Worm (Caenorhabditis elegans) whole organism, early embryonic: ENCODE measurements around the gene B0564.2.

ENCODE experiments used
- B0310.2 ChIP-seq: sonication (generic microtip); optimal IDR thresholded peaks from 2 replicates; lab custom pipeline; 2016; ENCODE audit warnings: mild to moderate bottlenecking, missing genetic modification characterization, missing compliant biosample characterization
- F13C5.2 ChIP-seq: sonication (generic microtip); optimal IDR thresholded peaks from 2 replicates; lab custom pipeline; 2017; ENCODE audit warnings: mild to moderate bottlenecking, missing genetic modification characterization, inconsistent platforms, missing compliant biosample characterization
- aly-1 ChIP-seq: sonication (generic microtip); optimal IDR thresholded peaks from 2 replicates; lab custom pipeline; 2016; ENCODE audit warnings: missing genetic modification characterization, missing compliant biosample characterization
- ama-1 ChIP-seq: fragments of 150-350 bp; optimal IDR thresholded peaks from 2 replicates; lab custom pipeline; 2014
- ceh-13 ChIP-seq: fragments of 200-800 bp; sonication (Bioruptor generic); optimal IDR thresholded peaks from 2 replicates; lab custom pipeline; 2018; ENCODE audit warnings: mild to moderate bottlenecking, missing genetic modification characterization, missing compliant biosample characterization
- ceh-36 ChIP-seq: sonication (generic microtip); optimal IDR thresholded peaks from 2 replicates; lab custom pipeline; 2016; ENCODE audit warnings: missing genetic modification characterization, inconsistent platforms, missing compliant biosample characterization
- ets-7 ChIP-seq: sonication (generic microtip); optimal IDR thresholded peaks from 2 replicates; lab custom pipeline; 2016; ENCODE audit warnings: missing genotype, missing genetic modification characterization, missing compliant biosample characterization
- flt-1 ChIP-seq: fragments of 200-800 bp; sonication (Bioruptor generic); IDR thresholded peaks from 2 replicates; pipeline ENCODE4 v1.3.6; 2022; ENCODE audit warnings: missing genetic modification characterization, missing compliant biosample characterization
- hmbx-1 ChIP-seq: sonication (generic microtip); optimal IDR thresholded peaks from 2 replicates; lab custom pipeline; 2016; ENCODE audit warnings: mild to moderate bottlenecking, missing genetic modification characterization, missing compliant biosample characterization
- hmg-4 ChIP-seq: fragments of 200-800 bp; sonication (Bioruptor generic); optimal IDR thresholded peaks from 2 replicates; lab custom pipeline; 2018; ENCODE audit warnings: mild to moderate bottlenecking, missing genetic modification characterization, missing compliant biosample characterization
- hnd-1 ChIP-seq: sonication (generic microtip); optimal IDR thresholded peaks from 2 replicates; lab custom pipeline; 2016; ENCODE audit warnings: missing genetic modification characterization, missing compliant biosample characterization
- pes-1 ChIP-seq: fragments of 200-800 bp; sonication (Bioruptor generic); IDR thresholded peaks from 2 replicates; pipeline ENCODE4 v1.3.6; 2022; ENCODE audit warnings: missing genetic modification reagents, missing genetic modification characterization, missing compliant biosample characterization
- scrt-1 ChIP-seq: fragments of 200-800 bp; sonication (Bioruptor generic); IDR thresholded peaks from 2 replicates; pipeline ENCODE4 v1.3.6; 2022; ENCODE audit warnings: missing genetic modification characterization, missing compliant biosample characterization
- sea-1 ChIP-seq: fragments of 200-800 bp; sonication (Bioruptor generic); conservative IDR thresholded peaks from 2 replicates; pipeline ENCODE4 v1.3.6; 2022; ENCODE audit warnings: missing genetic modification characterization, missing compliant biosample characterization
- tbx-11 ChIP-seq: fragments of 200-800 bp; sonication (Bioruptor generic); IDR thresholded peaks from 2 replicates; pipeline ENCODE4 v1.3.6; 2022; ENCODE audit warnings: missing genetic modification characterization, missing compliant biosample characterization
- tbx-37 ChIP-seq: fragments of 200-800 bp; sonication (Bioruptor generic); conservative IDR thresholded peaks from 2 replicates; pipeline ENCODE4 v1.3.6; 2022; ENCODE audit warnings: missing genetic modification reagents, missing genetic modification characterization, missing compliant biosample characterization
- tra-4 ChIP-seq: sonication (generic microtip); optimal IDR thresholded peaks from 2 replicates; lab custom pipeline; 2017; ENCODE audit warnings: missing genetic modification characterization, missing compliant biosample characterization

The B0564.2 gene

ce11 chrIV:13080185-13080584 lies 27.3 kb upstream of the B0564.2 start:
- TF ChIP-seq ets-7 (tag; lab: Kevin White, UChicago) = no peak
- no peak for TF ChIP-seq tbx-37 (GFP tag; lab: Robert Waterston, UW)
- TF ChIP-seq scrt-1 (GFP tag; lab: Robert Waterston, UW) = no peak
- no peak for TF ChIP-seq sea-1 (GFP tag; lab: Robert Waterston, UW)
- no peak for TF ChIP-seq ceh-13
- TF ChIP-seq ceh-36 (tag; lab: Kevin White, UChicago) = no peak
- no peak for TF ChIP-seq hmg-4 (GFP tag; lab: Kevin White, UChicago)
- TF ChIP-seq hnd-1 (tag; lab: Kevin White, UChicago) = no peak
- no peak for TF ChIP-seq flt-1 (GFP tag; lab: Robert Waterston, UW)
- TF ChIP-seq hmbx-1 (tag; lab: Kevin White, UChicago) = no peak
- TF ChIP-seq B0310.2 (tag; lab: Kevin White, UChicago) = no peak
- TF ChIP-seq aly-1 = no peak
- TF ChIP-seq ama-1 (lab: Kevin White, UChicago) = no peak

ce11 chrIV:13080861-13081260 lies 26.6 kb upstream of the B0564.2 start:
- TF ChIP-seq ets-7 (tag; lab: Kevin White, UChicago) (no peak), tra-4 (no peak), hmg-4 (GFP tag; lab: Kevin White, UChicago) (no peak)

ce11 chrIV:13082106-13082505 lies 25.4 kb upstream of the B0564.2 start:
- TF ChIP-seq tbx-37 (GFP tag; lab: Robert Waterston, UW) = no peak
- no peak for TF ChIP-seq tra-4
- TF ChIP-seq ceh-36 (tag; lab: Kevin White, UChicago) = no peak
- TF ChIP-seq flt-1 (GFP tag; lab: Robert Waterston, UW) = no peak
- no peak for TF ChIP-seq B0310.2 (tag; lab: Kevin White, UChicago)
- no peak for TF ChIP-seq sea-1 (GFP tag; lab: Robert Waterston, UW)
- TF ChIP-seq scrt-1 (GFP tag; lab: Robert Waterston, UW) = no peak
- TF ChIP-seq ets-7 (tag; lab: Kevin White, UChicago) = no peak
- no peak for TF ChIP-seq aly-1
- no peak for TF ChIP-seq hmbx-1 (tag; lab: Kevin White, UChicago)
- TF ChIP-seq hmg-4 (GFP tag; lab: Kevin White, UChicago) = no peak
- TF ChIP-seq F13C5.2 = no peak

- TF ChIP-seq aly-1 (no peak), sea-1 (GFP tag; lab: Robert Waterston, UW) (no peak), pes-1 (GFP tag; lab: Robert Waterston, UW) (no peak), F13C5.2 (no peak), hmbx-1 (tag; lab: Kevin White, UChicago) (no peak), tbx-11 (GFP tag; lab: Robert Waterston, UW) (no peak), ets-7 (tag; lab: Kevin White, UChicago) (no peak), ceh-13 (no peak)
These were observed 24.4 kb upstream of the B0564.2 start for ce11 chrIV:13082836-13083763.

- TF ChIP-seq scrt-1 (GFP tag; lab: Robert Waterston, UW) = no peak
- TF ChIP-seq tbx-37 (GFP tag; lab: Robert Waterston, UW) = no peak
- TF ChIP-seq hmg-4 (GFP tag; lab: Kevin White, UChicago) = no peak
- TF ChIP-seq pes-1 (GFP tag; lab: Robert Waterston, UW) = no peak
- no peak for TF ChIP-seq ama-1 (lab: Kevin White, UChicago)
- TF ChIP-seq tra-4 = no peak
- TF ChIP-seq ceh-13 = no peak
- TF ChIP-seq tbx-11 (GFP tag; lab: Robert Waterston, UW) = no peak
- TF ChIP-seq flt-1 (GFP tag; lab: Robert Waterston, UW) = no peak
- TF ChIP-seq F13C5.2 = no peak
- TF ChIP-seq B0310.2 (tag; lab: Kevin White, UChicago) = no peak
- TF ChIP-seq hmbx-1 (tag; lab: Kevin White, UChicago) = no peak
- no peak for TF ChIP-seq ets-7 (tag; lab: Kevin White, UChicago)
- TF ChIP-seq ceh-36 (tag; lab: Kevin White, UChicago) = no peak
- no peak for TF ChIP-seq sea-1 (GFP tag; lab: Robert Waterston, UW)
- no peak for TF ChIP-seq hnd-1 (tag; lab: Kevin White, UChicago)
- TF ChIP-seq aly-1 = no peak
These were observed 21.8 kb upstream of the B0564.2 start for ce11 chrIV:13085675-13086074.

- TF ChIP-seq ama-1 (lab: Kevin White, UChicago) (no peak), tra-4 (no peak), tbx-37 (GFP tag; lab: Robert Waterston, UW) (no peak), scrt-1 (GFP tag; lab: Robert Waterston, UW) (no peak), hnd-1 (tag; lab: Kevin White, UChicago) (no peak), ets-7 (tag; lab: Kevin White, UChicago) (no peak), hmg-4 (GFP tag; lab: Kevin White, UChicago) (no peak), flt-1 (GFP tag; lab: Robert Waterston, UW) (no peak), hmbx-1 (tag; lab: Kevin White, UChicago) (no peak)
These were observed 20.8 kb upstream of the B0564.2 start, which contains the start of gene spin-2 for ce11 chrIV:13086705-13087104. Gene spin-2, plus strand, starts transcription at chrIV:13087005.

ce11 chrIV:13089671-13090242 lies 17.7 kb upstream of the B0564.2 start:
- peak; percentile 42 for TF ChIP-seq hmg-4 (GFP tag; lab: Kevin White, UChicago)
- no peak for TF ChIP-seq aly-1
